Worm (Caenorhabditis elegans): ENCODE measurements around the gene tpp-2.

Gene tpp-2

DNA sequence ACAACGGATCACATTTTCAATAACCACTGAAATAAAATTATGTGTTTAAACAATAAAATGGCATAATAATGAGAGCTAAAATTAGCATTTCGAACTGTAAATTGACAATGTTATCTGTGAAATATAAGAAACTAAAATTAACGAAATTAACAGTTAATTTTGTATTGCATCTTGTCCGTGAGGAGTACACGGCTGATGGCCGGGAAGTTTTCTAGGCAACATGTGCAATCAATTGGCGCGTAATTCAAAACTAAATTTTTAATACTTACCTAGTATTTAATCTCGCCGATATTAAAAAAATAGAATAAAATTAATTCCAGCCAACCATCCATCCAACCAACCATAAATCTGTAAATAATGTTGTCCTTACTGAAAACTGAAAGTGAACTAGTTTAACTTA, 35.9 kb downstream of the tpp-2 start (continued):
- TF ChIP-seq nhr-179 (tag; optimal IDR thresholded peaks at IDR 0.05): no peak
- TF ChIP-seq unc-62 (GFP tag; optimal IDR thresholded peaks at IDR 0.05): no peak
- no peak for TF ChIP-seq C17E4.6 (GFP tag; IDR thresholded peaks at IDR 0.05)
- no peak for TF ChIP-seq ceh-91 (GFP tag; IDR thresholded peaks at IDR 0.05)
- peak; percentile 59; the same call in 1 of the 2 replicates for TF ChIP-seq lir-1 (GFP tag; conservative IDR thresholded peaks at IDR 0.05)
- TF ChIP-seq ztf-18 (tag; optimal IDR thresholded peaks at IDR 0.05): peak; percentile 44
- peak; percentile 58; the same call in 1 of the 2 replicates for TF ChIP-seq ekl-4 (GFP tag; IDR thresholded peaks at IDR 0.05)
- no peak for TF ChIP-seq F37B4.10 (GFP tag; IDR thresholded peaks at IDR 0.05)
- TF ChIP-seq lin-35 (GFP tag; optimal IDR thresholded peaks at IDR 0.05): peak; percentile 6 to 95 (median 65)
- TF ChIP-seq ccch-3 (GFP tag; optimal IDR thresholded peaks at IDR 0.05): peak; percentile 56
- TF ChIP-seq F22D6.2 (tag; optimal IDR thresholded peaks at IDR 0.05): peak; percentile 56
- TF ChIP-seq ceh-79 (tag; optimal IDR thresholded peaks at IDR 0.05): no peak
- TF ChIP-seq B0336.3 (GFP tag; IDR thresholded peaks at IDR 0.05): no peak
- no peak for TF ChIP-seq ets-4 (GFP tag; optimal IDR thresholded peaks at IDR 0.05)
- TF ChIP-seq B0261.1 (tag; optimal IDR thresholded peaks at IDR 0.05): no peak
- peak; percentile 40; the same call in 1 of the 2 replicates for TF ChIP-seq D2030.7 (GFP tag; IDR thresholded peaks at IDR 0.05)
- no peak for TF ChIP-seq madf-3 (GFP tag; IDR thresholded peaks at IDR 0.05)
- TF ChIP-seq hlh-26 (GFP tag; conservative IDR thresholded peaks at IDR 0.05): no peak
- no peak for TF ChIP-seq F55B11.4 (tag; optimal IDR thresholded peaks at IDR 0.05; ENCODE audit: borderline replicate concordance, insufficient read depth)
- TF ChIP-seq zfh-2 (GFP tag; conservative IDR thresholded peaks at IDR 0.05): no peak
- no peak for TF ChIP-seq F23B12.7 (tag; optimal IDR thresholded peaks at IDR 0.05; ENCODE audit: insufficient read depth)
- TF ChIP-seq tbp1 (GFP tag; optimal IDR thresholded peaks at IDR 0.05): no peak
- TF ChIP-seq hsf-1 (GFP tag; IDR thresholded peaks at IDR 0.05): no peak
- TF ChIP-seq nfyb-1 (GFP tag; IDR thresholded peaks at IDR 0.05): peak; percentile 47; the same call in 1 of the 2 replicates
- no peak for TF ChIP-seq F49E8.2 (tag; optimal IDR thresholded peaks at IDR 0.05; ENCODE audit: insufficient read depth)
- TF ChIP-seq bed-2 (GFP tag; IDR thresholded peaks at IDR 0.05): peak; percentile 53; the same call in 1 of the 2 replicates
- TF ChIP-seq ZK185.1 (tag; optimal IDR thresholded peaks at IDR 0.05; ENCODE audit: poor library complexity, severe bottlenecking): peak; percentile 91
- TF ChIP-seq sptf-2 (GFP tag; optimal IDR thresholded peaks at IDR 0.05): no peak
- no peak for TF ChIP-seq die-1 (tag; optimal IDR thresholded peaks at IDR 0.05)
- no peak for TF ChIP-seq F52B5.7 (tag; optimal IDR thresholded peaks at IDR 0.05)
- no peak for TF ChIP-seq mes-4 (tag; optimal IDR thresholded peaks at IDR 0.05)
- no peak for TF ChIP-seq ztf-22 (GFP tag; optimal IDR thresholded peaks at IDR 0.05)
- TF ChIP-seq ztf-28 (GFP tag; IDR thresholded peaks at IDR 0.05): 0 out of 2 replicates have a peak, but pooled peaks have one; percentile 11
- 0 out of 2 replicates have a peak, but pooled peaks have one; percentile 25 for TF ChIP-seq attf-3 (GFP tag; conservative IDR thresholded peaks at IDR 0.05)
- TF ChIP-seq egl-44 (GFP tag; IDR thresholded peaks at IDR 0.05): no peak
- no peak for TF ChIP-seq ztf-26 (tag; optimal IDR thresholded peaks at IDR 0.05)
- peak; percentile 9 for TF ChIP-seq snpc-1.3 (tag; optimal IDR thresholded peaks at IDR 0.05; ENCODE audit: insufficient read depth)
- peak; percentile 42 for TF ChIP-seq F33H1.4 (GFP tag; IDR thresholded peaks at IDR 0.05)
- peak; percentile 25; the same call in 1 of the 2 replicates for TF ChIP-seq rcor-1 (GFP tag; IDR thresholded peaks at IDR 0.05)
- TF ChIP-seq let-607 (tag; optimal IDR thresholded peaks at IDR 0.05): peak in 1 of 2 experiments; percentile 72
- TF ChIP-seq tbx-9 (tag; optimal IDR thresholded peaks at IDR 0.05; ENCODE audit: borderline replicate concordance): no peak
- peak; percentile 73 for TF ChIP-seq ceh-27 (GFP tag; optimal IDR thresholded peaks at IDR 0.05)
- no peak for TF ChIP-seq chd-7 (tag; optimal IDR thresholded peaks at IDR 0.05)
- peak; percentile 68 for TF ChIP-seq madf-10 (tag; optimal IDR thresholded peaks at IDR 0.05)
- peak; percentile 91 for TF ChIP-seq lin-54 (GFP tag; optimal IDR thresholded peaks at IDR 0.05)
- peak; percentile 62 for TF ChIP-seq ceh-100 (GFP tag; IDR thresholded peaks at IDR 0.05)
- TF ChIP-seq Y53G8AR.9 (GFP tag; conservative IDR thresholded peaks at IDR 0.05): no peak
- TF ChIP-seq pbrm-1 (GFP tag; IDR thresholded peaks at IDR 0.05): 0 out of 2 replicates have a peak, but pooled peaks have one; percentile 41
